Worm (Caenorhabditis elegans) whole organism, midembryonic: ENCODE measurements around the gene Y51H4A.935.

Source experiments
- T22C8.4 ChIP-seq: fragments of 200-800 bp; sonication (Bioruptor generic); IDR thresholded peaks from 2 replicates; pipeline ENCODE4 v1.3.6; 2022; ENCODE audit warnings: missing genetic modification characterization, missing compliant biosample characterization
- cog-1 ChIP-seq: sonication (generic microtip); optimal IDR thresholded peaks from 2 replicates; lab custom pipeline; 2016; ENCODE audit warnings: missing genetic modification characterization, missing compliant biosample characterization
- flt-1 ChIP-seq: fragments of 200-800 bp; sonication (Bioruptor generic); IDR thresholded peaks from 2 replicates; pipeline ENCODE4 v1.3.6; 2022; ENCODE audit warnings: missing genetic modification characterization, missing compliant biosample characterization
- klf-2 ChIP-seq: fragments of 200-800 bp; sonication (Bioruptor generic); conservative IDR thresholded peaks from 2 replicates; pipeline ENCODE4 v1.3.6; 2022; ENCODE audit warnings: missing genetic modification reagents, missing genetic modification characterization, missing compliant biosample characterization
- med-1 ChIP-seq: sonication (generic microtip); optimal IDR thresholded peaks from 2 replicates; lab custom pipeline; 2017; ENCODE audit warnings: missing genetic modification characterization, mild to moderate bottlenecking, missing compliant biosample characterization, antibody characterized with exemption, missing genetic modification reagents; ENCODE audit not compliant: insufficient read depth
- ref-1 ChIP-seq: fragments of 200-800 bp; sonication (Bioruptor generic); conservative IDR thresholded peaks from 2 replicates; pipeline ENCODE4 v1.3.6; 2022; ENCODE audit warnings: missing genetic modification reagents, missing genetic modification characterization, missing compliant biosample characterization
- tab-1 ChIP-seq: fragments of 200-800 bp; sonication (Bioruptor generic); IDR thresholded peaks from 2 replicates; pipeline ENCODE4 v1.3.6; 2022; ENCODE audit warnings: missing genetic modification characterization, missing compliant biosample characterization
- ztf-23 ChIP-seq: fragments of 200-800 bp; sonication (Bioruptor generic); IDR thresholded peaks from 2 replicates; pipeline ENCODE4 v1.3.6; 2022; ENCODE audit warnings: missing genetic modification reagents, missing genetic modification characterization, missing compliant biosample characterization
- ztf-29 ChIP-seq: fragments of 200-800 bp; sonication (Bioruptor generic); IDR thresholded peaks from 2 replicates; pipeline ENCODE4 v1.3.6; 2022; ENCODE audit warnings: missing genetic modification reagents, missing genetic modification characterization, missing compliant biosample characterization

Gene Y51H4A.935

DNA sequence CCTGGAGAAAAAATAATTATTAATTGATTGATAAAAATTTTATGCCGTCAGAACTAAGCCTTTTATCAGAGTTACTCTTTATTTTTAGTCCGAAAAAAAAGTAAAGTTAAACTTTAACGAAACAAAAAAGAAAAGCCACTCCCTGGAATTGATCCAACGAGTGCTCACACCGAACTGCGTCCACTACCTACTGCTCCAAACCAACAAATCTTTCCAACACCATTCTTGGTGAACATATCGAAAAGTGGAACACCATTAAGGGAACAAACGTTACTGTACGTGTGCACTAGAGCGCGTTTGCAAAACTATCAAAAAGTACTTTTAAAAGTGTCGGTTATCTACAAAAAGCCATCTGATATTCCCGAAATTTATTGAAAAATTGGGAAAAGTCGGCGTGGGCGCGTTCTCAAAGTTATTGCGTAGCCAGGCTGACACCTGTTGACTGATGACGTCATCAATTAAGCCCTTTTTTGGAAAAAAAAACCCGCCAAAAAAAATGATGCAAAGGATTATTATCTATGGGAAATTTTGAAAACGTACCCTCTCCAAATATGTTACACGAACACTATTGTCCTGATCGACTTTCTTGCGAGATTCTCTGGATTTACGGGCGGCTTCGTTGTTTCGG, 3.3 kb downstream of the Y51H4A.935 start:
- TF ChIP-seq flt-1 (GFP tag; lab: Robert Waterston, UW) (0 out of 2 replicates have a peak, but pooled peaks have one; percentile 40), tab-1 (GFP tag; lab: Robert Waterston, UW) (0 out of 2 replicates have a peak, but pooled peaks have one; percentile 47), ref-1 (GFP tag; lab: Robert Waterston, UW) (no peak)

DNA sequence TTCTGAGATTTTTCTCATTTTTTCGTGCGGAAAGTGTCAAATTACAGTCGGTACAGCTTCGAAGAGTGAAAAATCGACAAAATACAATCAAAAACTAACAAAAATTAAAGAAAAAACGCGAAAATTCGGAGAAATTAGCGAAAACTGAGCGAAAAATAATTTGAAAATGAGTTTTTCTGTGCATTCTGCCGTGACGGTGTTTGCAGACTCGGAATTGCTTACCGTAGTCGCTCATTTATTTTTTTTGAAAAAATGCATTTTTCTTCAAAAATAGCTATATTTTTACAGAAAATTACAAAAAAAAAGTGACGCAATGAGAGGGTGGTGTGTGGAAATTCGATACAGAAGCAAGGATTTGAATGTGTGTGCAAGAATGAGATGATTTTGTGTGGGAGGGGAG, 4.0 kb downstream of the Y51H4A.935 start:
- no peak for TF ChIP-seq ztf-29 (GFP tag; lab: Robert Waterston, UW)
- no peak for TF ChIP-seq med-1
- TF ChIP-seq klf-2, result no peak
- TF ChIP-seq flt-1 (GFP tag; lab: Robert Waterston, UW), result no peak
- TF ChIP-seq cog-1, result no peak
- TF ChIP-seq T22C8.4 (GFP tag; lab: Robert Waterston, UW), result no peak
- TF ChIP-seq ref-1 (GFP tag; lab: Robert Waterston, UW), result no peak
- TF ChIP-seq tab-1 (GFP tag; lab: Robert Waterston, UW), result no peak
- no peak for TF ChIP-seq ztf-23 (GFP tag; lab: Robert Waterston, UW)

ce11 chrIV:16502387-16502786, 4.6 kb downstream of the Y51H4A.935 start:
- no peak for TF ChIP-seq cog-1
- no peak for TF ChIP-seq ref-1 (GFP tag; lab: Robert Waterston, UW)
- no peak for TF ChIP-seq med-1
- TF ChIP-seq ztf-29 (GFP tag; lab: Robert Waterston, UW), result no peak
- no peak for TF ChIP-seq klf-2
- TF ChIP-seq ztf-23 (GFP tag; lab: Robert Waterston, UW), result no peak
- TF ChIP-seq flt-1 (GFP tag; lab: Robert Waterston, UW), result no peak
- no peak for TF ChIP-seq tab-1 (GFP tag; lab: Robert Waterston, UW)
- TF ChIP-seq T22C8.4 (GFP tag; lab: Robert Waterston, UW), result no peak

- 0 out of 2 replicates have a peak, but pooled peaks have one; percentile 36 for TF ChIP-seq flt-1 (GFP tag; lab: Robert Waterston, UW)
- no peak for TF ChIP-seq cog-1
- TF ChIP-seq T22C8.4 (GFP tag; lab: Robert Waterston, UW), result no peak
- no peak for TF ChIP-seq ref-1 (GFP tag; lab: Robert Waterston, UW)
Measured at ce11 chrIV:16501855-16502254, 5.2 kb downstream of the Y51H4A.935 start.

ce11 chrIV:16498031-16498442, 9.0 kb downstream of the Y51H4A.935 start:
- peak; percentile 28; the same call in 1 of the 2 replicates for TF ChIP-seq flt-1 (GFP tag; lab: Robert Waterston, UW)
- peak; percentile 53 for TF ChIP-seq ztf-23 (GFP tag; lab: Robert Waterston, UW)
- TF ChIP-seq med-1, result no peak
- no peak for TF ChIP-seq tab-1 (GFP tag; lab: Robert Waterston, UW)
- no peak for TF ChIP-seq ref-1 (GFP tag; lab: Robert Waterston, UW)
- no peak for TF ChIP-seq T22C8.4 (GFP tag; lab: Robert Waterston, UW)
- no peak for TF ChIP-seq ztf-29 (GFP tag; lab: Robert Waterston, UW)
- TF ChIP-seq klf-2, result no peak
- peak; percentile 89 for TF ChIP-seq cog-1

DNA sequence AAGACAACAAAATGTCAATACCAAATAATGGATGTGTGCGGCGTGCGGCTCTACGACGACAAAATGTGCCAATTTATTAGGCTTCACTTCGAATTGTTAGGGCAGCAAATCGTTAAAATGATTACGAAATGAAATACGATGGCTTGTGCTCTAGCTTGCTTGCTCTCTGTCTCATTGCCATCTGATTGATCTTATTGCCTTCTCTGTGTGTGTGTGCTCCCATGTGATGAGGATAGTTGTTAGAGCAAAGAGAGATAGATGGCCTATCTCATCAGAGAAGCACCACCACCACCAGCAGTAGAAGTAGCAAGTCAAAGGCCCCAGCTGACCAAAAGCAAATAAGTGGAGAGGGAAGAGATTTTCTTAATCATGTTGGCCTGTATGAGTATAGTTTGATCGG, 10.5 kb downstream of the Y51H4A.935 start:
- TF ChIP-seq T22C8.4 (GFP tag; lab: Robert Waterston, UW) (no peak), klf-2 (no peak), flt-1 (GFP tag; lab: Robert Waterston, UW) (no peak)

DNA sequence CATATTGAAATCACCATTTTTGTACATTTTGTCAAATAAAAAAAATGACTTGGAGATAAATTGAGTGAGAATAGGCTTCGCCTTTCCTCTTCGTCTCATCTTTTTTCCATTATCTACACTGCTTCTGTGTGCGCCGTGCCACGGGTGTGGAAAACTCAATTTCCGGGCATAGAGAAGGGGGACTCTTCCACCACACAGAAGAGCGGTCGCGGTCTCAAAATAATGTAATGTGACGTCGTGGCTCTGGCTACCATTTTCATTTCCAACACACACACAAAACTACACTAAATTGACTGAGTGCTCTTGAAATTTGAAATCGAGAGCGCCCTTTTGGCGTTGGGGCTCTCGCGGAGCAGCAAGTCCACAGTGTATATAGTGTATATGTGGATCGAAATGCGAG, 13.0 kb downstream of the Y51H4A.935 start:
- no peak for TF ChIP-seq flt-1 (GFP tag; lab: Robert Waterston, UW)
- no peak for TF ChIP-seq cog-1
- no peak for TF ChIP-seq med-1
- TF ChIP-seq tab-1 (GFP tag; lab: Robert Waterston, UW), result no peak

DNA sequence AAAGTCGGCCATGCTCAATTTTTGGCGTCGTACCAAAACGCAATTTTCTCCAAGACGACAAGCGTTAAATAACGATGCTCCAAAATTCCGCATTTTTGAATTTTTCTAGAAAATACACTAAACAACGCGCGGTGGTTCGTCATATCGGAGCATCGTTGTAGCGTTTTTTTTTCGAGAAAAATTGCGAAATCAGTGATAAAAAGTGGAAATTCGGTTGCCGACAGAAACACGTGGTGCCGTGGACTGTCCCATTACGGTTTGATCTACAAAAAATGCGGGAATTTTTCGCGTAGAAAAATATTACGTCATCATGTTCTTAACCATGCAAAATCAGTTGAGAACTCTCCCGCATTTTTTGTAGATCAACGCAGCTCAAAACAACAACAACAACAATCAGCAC, 14.1 kb downstream of the Y51H4A.935 start:
- TF ChIP-seq ztf-23 (GFP tag; lab: Robert Waterston, UW) (no peak), ref-1 (GFP tag; lab: Robert Waterston, UW) (no peak), ztf-29 (GFP tag; lab: Robert Waterston, UW) (no peak), cog-1 (no peak)

DNA sequence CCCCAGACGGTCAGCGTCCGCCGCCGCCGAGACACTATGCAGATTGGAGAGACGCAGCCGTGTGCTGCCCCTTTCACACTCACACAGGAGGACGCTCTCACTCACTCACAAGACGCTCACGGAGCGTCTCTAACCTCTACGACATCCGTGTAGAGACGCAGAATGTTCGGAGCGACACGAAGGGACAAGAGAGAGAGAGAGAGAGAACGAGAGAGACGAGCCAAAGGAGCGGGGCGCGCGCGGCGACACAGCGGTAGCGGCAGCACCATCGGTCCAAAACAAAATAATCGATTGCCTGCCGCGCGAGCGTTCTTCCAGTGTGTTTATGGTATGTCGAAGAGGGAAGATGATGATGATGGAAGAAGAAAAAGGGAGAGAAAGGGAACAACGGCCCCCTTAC, 14.7 kb downstream of the Y51H4A.935 start:
- TF ChIP-seq flt-1 (GFP tag; lab: Robert Waterston, UW) (peak; percentile 80; the same call in 1 of the 2 replicates), klf-2 (no peak), T22C8.4 (GFP tag; lab: Robert Waterston, UW) (peak; percentile 80), ztf-29 (GFP tag; lab: Robert Waterston, UW) (no peak; the same call in 1 of the 2 replicates), cog-1 (peak; percentile 87)

DNA sequence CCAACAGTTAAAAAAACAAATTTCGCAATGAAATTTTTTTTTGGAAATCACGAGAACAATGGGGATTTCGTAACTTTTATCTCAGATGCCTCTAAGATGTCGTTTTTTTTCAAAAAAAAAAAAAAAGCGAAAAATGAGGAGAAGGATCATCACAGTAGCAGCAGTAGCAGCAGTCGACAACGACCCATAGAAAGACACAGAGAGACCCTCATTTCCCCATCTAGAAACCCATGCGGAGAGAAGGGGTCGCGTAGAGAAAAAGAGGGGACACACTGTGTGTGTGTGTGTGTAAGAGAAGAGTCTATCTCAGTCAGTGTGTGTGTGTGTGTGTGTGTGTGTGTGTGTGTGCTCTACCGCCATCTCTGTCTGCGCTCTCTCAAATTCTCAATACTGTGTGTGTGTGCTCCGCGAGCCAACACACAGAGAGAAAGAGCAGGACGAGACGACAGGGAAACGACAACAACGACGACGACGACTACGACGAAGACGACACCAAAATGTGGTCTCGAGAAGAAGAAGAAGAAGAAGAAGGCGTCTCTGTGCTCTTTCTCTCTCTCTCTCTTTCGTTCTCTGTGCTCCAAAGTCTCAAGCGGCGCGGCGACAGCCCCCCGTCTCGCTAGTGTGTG, 15.5 kb downstream of the Y51H4A.935 start:
- TF ChIP-seq klf-2, result no peak
- TF ChIP-seq flt-1 (GFP tag; lab: Robert Waterston, UW), result peak; percentile 71
- peak; percentile 67 for TF ChIP-seq cog-1
- 0 out of 2 replicates have a peak, but pooled peaks have one; percentile 16 for TF ChIP-seq T22C8.4 (GFP tag; lab: Robert Waterston, UW)
- 0 out of 2 replicates have a peak, but pooled peaks have one; percentile 73 for TF ChIP-seq ztf-23 (GFP tag; lab: Robert Waterston, UW)
- no peak for TF ChIP-seq med-1
- no peak for TF ChIP-seq ref-1 (GFP tag; lab: Robert Waterston, UW)
- no peak for TF ChIP-seq tab-1 (GFP tag; lab: Robert Waterston, UW)
- TF ChIP-seq ztf-29 (GFP tag; lab: Robert Waterston, UW), result no peak
